Worm (Caenorhabditis elegans) whole organism, L4/young adult: ENCODE data around the gene Y67D2.5.

Source experiments
- W03F9.2 ChIP-seq: fragments of 150-350 bp; optimal IDR thresholded peaks from 2 replicates; lab custom pipeline; 2014; ENCODE audit warnings: missing biosample characterization, missing genetic modification characterization
- dao-5 ChIP-seq: sonication (generic microtip); optimal IDR thresholded peaks from 2 replicates; lab custom pipeline; 2016; ENCODE audit warnings: missing genotype, missing genetic modification characterization, moderate library complexity, missing compliant biosample characterization
- him-1 ChIP-seq: sonication (generic microtip); optimal IDR thresholded peaks from 2 replicates; lab custom pipeline; 2016; ENCODE audit warnings: missing genotype, missing genetic modification reagents, missing genetic modification characterization, missing compliant biosample characterization

Gene Y67D2.5

DNA sequence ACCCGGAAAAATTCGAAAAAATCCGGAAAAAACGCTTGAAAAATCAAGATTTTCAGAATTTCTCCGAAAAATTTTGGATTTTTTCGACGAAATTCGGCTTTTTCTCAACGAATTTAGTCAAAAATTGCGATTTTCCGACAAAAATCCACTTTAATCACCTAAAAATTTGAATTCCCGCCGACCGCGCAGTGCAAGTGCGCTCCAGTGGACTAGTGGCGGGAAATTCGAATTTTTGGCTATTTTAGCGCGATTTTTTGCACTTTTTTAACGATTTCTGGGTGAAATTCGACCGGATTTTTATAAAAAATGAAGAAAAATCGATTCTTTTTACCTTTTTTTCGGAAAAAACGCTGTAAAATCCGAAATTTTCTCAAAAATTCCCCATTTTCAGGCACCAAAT is 5.6 kb downstream of the Y67D2.5 start:
- no peak for TF ChIP-seq dao-5 (tag; lab: Kevin White, UChicago)
- no peak for TF ChIP-seq W03F9.2 (tag; lab: Kevin White, UChicago)
- no peak for TF ChIP-seq him-1 (tag; lab: Kevin White, UChicago)

DNA sequence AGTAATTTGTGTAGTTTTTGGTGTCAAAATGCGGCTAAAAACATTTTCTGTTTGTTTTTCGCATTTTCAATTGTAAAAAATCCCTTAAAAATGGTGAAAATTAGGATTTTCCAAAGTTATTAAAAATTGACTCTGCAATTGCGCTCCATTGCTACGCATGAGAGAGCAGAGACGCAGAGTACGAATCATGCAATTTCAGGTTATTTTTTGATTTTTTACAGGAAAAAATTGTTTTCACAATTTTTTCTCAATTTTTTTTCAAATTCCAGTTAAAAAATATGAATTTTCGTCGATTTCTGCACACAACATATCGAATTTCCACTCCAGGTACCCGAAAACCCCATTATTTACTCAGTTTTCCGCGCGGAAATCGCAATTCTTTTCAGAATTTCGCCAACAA is 6.4 kb downstream of the Y67D2.5 start, which contains the start of gene mtg-1:
Gene mtg-1, plus strand, starts transcription at position 160 of the 400 bp plus-strand sequence.
- no peak for TF ChIP-seq dao-5 (tag; lab: Kevin White, UChicago)
- peak; percentile 8 for TF ChIP-seq W03F9.2 (tag; lab: Kevin White, UChicago)
- TF ChIP-seq him-1 (tag; lab: Kevin White, UChicago): no peak

DNA sequence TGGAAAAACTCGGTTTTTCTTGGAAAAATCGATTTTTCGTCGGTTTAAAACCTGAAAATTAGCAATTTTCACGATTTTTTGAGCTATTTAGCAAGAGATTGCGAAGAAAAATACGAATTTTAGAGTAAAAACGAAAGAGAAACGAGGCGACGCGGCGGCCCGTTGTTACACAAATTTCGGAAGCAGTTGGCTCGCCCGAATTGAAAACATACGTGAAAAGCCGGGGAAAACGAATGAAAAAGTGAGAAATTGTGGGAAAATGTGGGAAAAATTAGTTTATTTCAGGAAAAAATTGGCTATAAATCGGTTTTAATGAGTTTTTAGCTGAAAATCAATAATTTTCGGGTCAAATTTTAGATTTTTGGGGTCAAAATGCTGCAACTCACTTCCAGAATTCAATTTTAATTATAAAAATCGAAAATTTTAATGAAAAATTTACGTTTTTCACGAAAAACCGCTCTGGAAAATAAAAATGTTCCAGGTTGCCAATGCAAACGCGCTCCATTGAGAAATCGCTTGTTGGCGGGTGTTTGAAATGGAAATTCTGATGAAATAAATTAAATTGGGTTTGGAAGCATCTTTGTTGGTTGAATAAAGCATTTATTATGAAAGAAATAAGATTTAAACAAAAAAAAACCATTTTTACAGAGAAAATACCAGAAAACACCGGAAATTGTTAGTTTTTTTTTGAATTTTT is 7.1 kb downstream of the Y67D2.5 start, which contains the start of gene snf-6:
Gene snf-6, minus strand, starts transcription at position 51 of the 697 bp plus-strand sequence.
- TF ChIP-seq W03F9.2 (tag; lab: Kevin White, UChicago) (no peak), dao-5 (tag; lab: Kevin White, UChicago) (no peak), him-1 (tag; lab: Kevin White, UChicago) (no peak)

DNA sequence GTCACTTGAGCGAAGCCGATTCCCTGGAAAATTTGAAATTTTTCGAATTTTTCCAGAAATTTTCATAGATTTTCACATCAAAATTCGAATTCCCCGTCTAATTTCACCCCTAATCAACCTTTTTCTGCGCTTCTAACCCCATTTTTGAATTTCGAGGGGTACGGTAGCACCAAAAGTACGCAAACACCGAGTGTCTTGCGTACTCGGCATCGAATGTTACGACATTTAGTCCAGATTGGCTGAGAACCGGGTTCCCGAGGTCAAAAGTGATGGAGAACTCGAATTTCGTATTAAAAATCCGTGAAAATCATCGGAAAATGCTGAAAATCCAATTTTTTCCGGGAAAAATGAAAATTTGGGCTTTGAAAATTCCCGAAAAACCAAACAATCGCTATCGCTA is 11.6 kb downstream of the Y67D2.5 start:
- no peak for TF ChIP-seq him-1 (tag; lab: Kevin White, UChicago)
- TF ChIP-seq dao-5 (tag; lab: Kevin White, UChicago): no peak
- TF ChIP-seq W03F9.2 (tag; lab: Kevin White, UChicago): no peak

DNA sequence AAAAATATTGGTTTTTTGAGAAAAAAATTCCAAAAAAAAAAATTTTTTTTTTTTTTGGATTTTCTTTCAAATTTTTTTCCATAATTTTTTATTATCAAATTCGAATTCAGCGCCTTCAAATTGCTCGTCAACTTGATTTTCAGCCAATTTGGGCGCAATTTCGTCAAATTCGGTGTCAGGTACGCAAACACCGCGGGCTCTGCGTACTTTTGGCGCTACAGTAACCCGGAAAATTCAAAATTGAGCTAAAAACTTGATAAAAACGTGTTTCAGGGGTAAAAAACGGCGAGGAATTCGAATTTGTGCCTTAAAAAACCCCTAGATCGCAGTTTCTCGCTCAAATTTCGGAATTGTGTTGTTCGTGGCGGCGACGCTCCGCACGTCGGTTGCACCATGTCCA is 20.1 kb downstream of the Y67D2.5 start:
- TF ChIP-seq W03F9.2 (tag; lab: Kevin White, UChicago): no peak
- TF ChIP-seq him-1 (tag; lab: Kevin White, UChicago): no peak
- no peak for TF ChIP-seq dao-5 (tag; lab: Kevin White, UChicago)

DNA sequence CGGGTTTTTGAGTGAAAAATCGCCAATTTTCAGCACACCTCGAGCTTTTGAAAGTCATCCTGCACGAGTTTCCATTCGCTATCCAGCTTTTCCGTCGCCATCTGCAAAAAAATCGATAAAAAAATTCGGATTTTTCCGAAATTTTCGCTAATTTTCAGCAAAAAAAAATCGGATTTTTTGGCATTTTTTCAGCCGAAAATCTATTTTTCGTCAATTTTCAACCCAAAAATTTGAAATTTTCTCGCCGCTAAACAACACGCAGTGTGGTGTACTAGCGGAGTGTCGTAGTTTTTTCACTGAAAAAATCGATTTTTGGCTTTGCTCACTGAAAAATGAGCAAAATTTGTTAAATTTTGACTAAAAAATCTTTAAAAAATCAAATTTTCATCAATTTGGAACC is 22.2 kb downstream of the Y67D2.5 start, which contains the start of gene tmem-120:
Gene tmem-120, minus strand, starts transcription at position 101 of the 400 bp plus-strand sequence.
- TF ChIP-seq him-1 (tag; lab: Kevin White, UChicago) (no peak), dao-5 (tag; lab: Kevin White, UChicago) (no peak)

DNA sequence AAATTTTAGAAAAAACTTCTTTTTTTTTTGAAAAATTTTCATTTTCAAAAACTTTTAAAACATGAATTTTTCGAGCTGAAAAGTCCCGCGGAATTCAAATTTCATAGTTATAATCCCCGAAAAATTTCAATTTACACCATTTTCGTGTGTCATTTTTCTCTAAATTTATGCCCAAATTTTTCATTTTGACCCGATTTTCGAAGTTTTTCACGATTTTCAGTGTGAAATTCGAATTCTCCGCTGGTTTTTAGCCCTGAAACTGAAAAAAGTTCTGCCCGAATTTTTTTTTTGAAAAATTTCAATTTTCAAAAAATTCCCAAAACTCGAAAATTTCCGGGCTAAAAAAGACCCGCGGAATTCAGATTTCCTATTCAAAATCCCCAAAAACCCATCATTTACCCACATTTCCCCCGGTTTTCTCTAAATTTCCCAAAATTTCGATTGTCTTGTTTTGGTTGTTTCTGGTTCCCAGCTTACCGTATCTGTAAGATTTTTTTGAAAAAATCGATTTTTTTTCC is 31.2 kb downstream of the Y67D2.5 start:
- TF ChIP-seq W03F9.2 (tag; lab: Kevin White, UChicago) (no peak), him-1 (tag; lab: Kevin White, UChicago) (no peak)

DNA sequence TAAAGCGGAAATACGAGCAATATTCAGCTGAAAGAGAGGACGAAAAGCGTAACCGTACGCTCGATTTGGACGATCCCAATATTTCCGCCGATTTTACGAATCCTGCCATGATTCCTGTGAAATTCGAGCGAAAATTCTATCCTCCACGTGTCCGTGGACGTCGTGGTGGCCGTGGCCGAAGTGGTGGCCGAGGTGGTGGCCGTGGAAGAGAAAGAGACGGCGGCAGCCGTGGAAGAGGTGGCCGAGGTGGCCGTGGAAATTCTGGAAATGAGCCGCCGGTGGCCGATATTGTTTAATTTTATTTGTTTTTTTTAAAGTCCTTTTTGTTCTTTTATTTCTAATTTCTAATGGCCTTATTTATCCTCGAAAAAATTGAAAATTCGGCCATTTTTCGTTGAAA is 31.8 kb downstream of the Y67D2.5 start:
- TF ChIP-seq him-1 (tag; lab: Kevin White, UChicago) (no peak), dao-5 (tag; lab: Kevin White, UChicago) (no peak), W03F9.2 (tag; lab: Kevin White, UChicago) (no peak)

DNA sequence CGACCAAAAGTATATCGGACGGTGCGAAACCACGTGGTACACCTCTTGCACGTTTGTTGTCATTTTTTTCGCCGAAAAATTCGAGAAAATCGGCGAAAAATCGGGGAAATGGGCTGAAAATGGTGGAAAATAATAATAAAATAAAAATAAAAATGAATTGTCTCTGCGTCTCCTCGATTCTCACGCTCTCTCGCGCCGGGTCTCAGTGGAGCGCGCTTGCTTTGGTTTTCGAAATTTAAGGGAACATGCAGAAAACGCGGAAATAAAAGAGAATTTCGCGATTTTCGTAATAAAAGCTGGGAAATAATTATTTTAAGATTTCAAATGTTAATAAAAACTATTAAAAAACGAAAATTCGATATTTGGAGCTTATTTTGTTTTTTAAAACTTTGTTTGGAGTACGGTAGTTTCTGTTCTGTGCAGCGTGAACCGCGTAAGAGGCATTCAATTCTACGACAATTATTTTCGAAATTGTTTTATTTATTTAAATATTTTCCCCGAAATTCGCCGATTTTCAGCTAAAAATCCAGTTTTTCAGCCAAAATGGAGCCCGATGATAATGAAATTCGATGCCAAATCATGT is 44.1 kb downstream of the Y67D2.5 start, which contains the start of the genes ave-1 and M01G5.1:
Gene ave-1, minus strand, starts transcription at position 113 of the 583 bp plus-strand sequence.
Gene M01G5.1, plus strand, starts transcription at position 539 of the 583 bp plus-strand sequence.
- TF ChIP-seq dao-5 (tag; lab: Kevin White, UChicago) (no peak), W03F9.2 (tag; lab: Kevin White, UChicago) (peak; percentile 50)

DNA sequence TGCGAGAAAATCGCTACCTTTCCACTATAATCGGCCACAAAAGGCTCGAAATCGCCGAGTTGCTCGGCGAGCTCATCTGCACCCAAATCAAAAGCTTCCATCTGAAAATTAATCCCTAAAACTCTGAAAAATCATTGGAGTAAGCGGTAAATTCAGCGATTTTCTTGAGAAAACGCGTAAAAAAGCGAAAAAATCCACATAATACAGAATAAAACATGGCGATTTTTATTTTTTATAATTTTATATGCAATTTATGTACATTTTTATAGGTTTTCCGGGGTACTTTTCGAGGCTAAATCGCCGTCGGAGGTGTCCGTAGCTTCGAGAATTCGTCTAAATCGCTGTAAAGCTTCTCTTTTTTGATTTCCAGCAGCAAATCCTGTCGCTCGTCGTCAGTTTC is 44.8 kb downstream of the Y67D2.5 start, which contains the start of gene Y82E9BR.19:
Gene Y82E9BR.19, minus strand, starts transcription at position 101 of the 400 bp plus-strand sequence.
- no peak for TF ChIP-seq W03F9.2 (tag; lab: Kevin White, UChicago)
